Fruit fly (Drosophila melanogaster) whole organism, adult: ENCODE results near the gene EloA.

Experiments used
- CG11617 ChIP-seq: fragments of 200-800 bp; sonication (Bioruptor generic); optimal IDR thresholded peaks from 2 replicates; lab custom pipeline; 2017; ENCODE audit warnings: mild to moderate bottlenecking, missing biosample characterization, missing genetic modification reagents, missing genetic modification characterization
- CG33017 ChIP-seq: fragments of 200-800 bp; sonication (Bioruptor generic); optimal IDR thresholded peaks from 2 replicates; lab custom pipeline; 2018; ENCODE audit warnings: missing biosample characterization, mild to moderate bottlenecking, missing genetic modification characterization, moderate library complexity
- CG7045 ChIP-seq: fragments of 200-800 bp; sonication (Bioruptor generic); optimal IDR thresholded peaks from 2 replicates; lab custom pipeline; 2017; ENCODE audit warnings: missing biosample characterization, mild to moderate bottlenecking, missing genetic modification characterization
- CG7101 ChIP-seq: fragments of 200-800 bp; sonication (Bioruptor generic); optimal IDR thresholded peaks from 2 replicates; lab custom pipeline; 2018; ENCODE audit warnings: missing biosample characterization, mild to moderate bottlenecking, missing genetic modification characterization, moderate library complexity
- Clk ChIP-seq: fragments of 200-800 bp; sonication (Bioruptor generic); optimal IDR thresholded peaks from 2 replicates; lab custom pipeline; 2017; ENCODE audit warnings: missing biosample characterization, missing genetic modification characterization
- kay ChIP-seq: fragments of 200-800 bp; sonication (Bioruptor generic); peaks from one replicate; lab custom pipeline; 2016; ENCODE audit warnings: missing biosample characterization, missing genetic modification characterization, borderline replicate concordance
- tj ChIP-seq: fragments of 200-800 bp; sonication (Bioruptor generic); optimal IDR thresholded peaks from 3 replicates; lab custom pipeline; 2017; ENCODE audit warnings: missing biosample characterization, mild to moderate bottlenecking, missing genetic modification characterization, moderate library complexity

- no peak for TF ChIP-seq Clk (GFP tag; lab: Kevin White, UChicago)
- TF ChIP-seq CG33017 (tag; lab: Kevin White, UChicago) = no peak
- TF ChIP-seq tj = no peak
- no peak for TF ChIP-seq kay (GFP tag; lab: Kevin White, UChicago)
- TF ChIP-seq CG7045 = no peak
- no peak for TF ChIP-seq CG11617 (GFP tag; lab: Kevin White, UChicago)
- no peak for TF ChIP-seq CG7101 (tag; lab: Kevin White, UChicago)
These were observed 40.9 kb downstream of the EloA start for dm6 chr3R:23292267-23292666.
